Fruit fly (Drosophila melanogaster): ENCODE measurements around the gene CG17195.

dm6 chr3R:25806145-25806544 lies 29.1 kb upstream of the CG17195 start, which contains the start of gene BG642167:
- TF ChIP-seq br (GFP tag; optimal IDR thresholded peaks at IDR 0.05) (no peak), foxo (GFP tag; optimal IDR thresholded peaks at IDR 0.05) (no peak), Dfd (GFP tag; optimal IDR thresholded peaks at IDR 0.05) (no peak)
